Worm (Caenorhabditis elegans): Measurements from ENCODE around the gene C34E11.2.

Gene C34E11.2

DNA sequence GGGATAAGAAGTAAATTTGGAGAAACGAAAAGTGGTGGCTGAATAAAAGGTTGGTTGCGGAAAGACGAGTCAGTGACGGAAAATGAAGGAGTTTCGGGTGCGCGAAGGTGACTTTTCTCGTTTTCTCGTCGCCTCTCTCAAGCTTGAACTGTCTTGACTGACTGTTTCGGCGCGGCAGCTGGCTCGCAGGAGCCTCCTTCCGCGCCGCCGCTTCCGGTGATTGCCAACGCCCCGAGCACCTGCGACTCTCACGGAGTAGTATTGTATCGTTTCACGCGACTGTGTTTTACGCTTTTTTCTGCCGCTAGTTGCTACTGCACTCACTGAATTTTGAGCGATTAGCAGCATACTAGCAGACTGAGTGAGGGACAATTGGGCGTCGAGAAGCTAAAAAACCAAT, at the start of gene C34E11.2:
Gene C34E11.2, minus strand, starts transcription at position 84 of the 400 bp plus-strand sequence.
- no peak for TF ChIP-seq F16B12.6 (tag; optimal IDR thresholded peaks at IDR 0.05)
- no peak for TF ChIP-seq dsc-1 (tag; optimal IDR thresholded peaks at IDR 0.05)
- no peak for TF ChIP-seq nhr-84 (tag; optimal IDR thresholded peaks at IDR 0.05)
- TF ChIP-seq rnt-1 (tag; optimal IDR thresholded peaks at IDR 0.05) = no peak
- no peak for TF ChIP-seq grh-1 (GFP tag; IDR thresholded peaks at IDR 0.05)
- no peak for TF ChIP-seq C16A3.4 (tag; optimal IDR thresholded peaks at IDR 0.05)
- TF ChIP-seq pax-3 (tag; optimal IDR thresholded peaks at IDR 0.05) = no peak
- TF ChIP-seq alr-1 (tag; optimal IDR thresholded peaks at IDR 0.05; ENCODE audit: borderline replicate concordance) = no peak
- TF ChIP-seq lin-15B (tag; optimal IDR thresholded peaks at IDR 0.05) = no peak
- no peak for TF ChIP-seq lin-14 (GFP tag; optimal IDR thresholded peaks at IDR 0.05)
- TF ChIP-seq ets-5 (GFP tag; IDR thresholded peaks at IDR 0.05) = no peak
- TF ChIP-seq nhr-90 (tag; optimal IDR thresholded peaks at IDR 0.05; ENCODE audit: poor library complexity) = no peak
- TF ChIP-seq lin-39 (tag; optimal IDR thresholded peaks at IDR 0.05) = no peak
- no peak for TF ChIP-seq mdl-1 (tag; optimal IDR thresholded peaks at IDR 0.05)
- TF ChIP-seq zag-1 (tag; optimal IDR thresholded peaks at IDR 0.05) = no peak
- no peak for TF ChIP-seq ztf-11 (tag; optimal IDR thresholded peaks at IDR 0.05)

DNA sequence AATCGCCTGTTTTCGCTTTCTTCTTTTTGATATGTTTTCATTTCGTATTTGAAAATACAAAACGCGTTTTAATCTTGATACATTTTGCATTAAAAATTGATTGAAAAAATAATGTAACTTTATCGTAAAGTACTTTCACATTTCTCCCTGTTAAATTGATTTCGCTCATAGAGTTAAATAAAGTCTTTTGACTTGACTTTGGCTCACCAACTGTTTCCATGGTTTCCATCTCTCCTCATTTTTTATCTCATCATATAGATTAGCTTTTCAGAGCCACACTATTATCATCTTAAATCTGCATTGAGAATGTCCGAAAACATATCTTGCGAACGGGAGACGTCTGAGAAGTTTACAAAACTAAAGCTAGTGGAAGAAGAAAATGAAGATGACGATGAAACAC, 48.8 kb upstream of the C34E11.2 start, which contains the start of gene F54F7.10:
Gene F54F7.10, plus strand, starts transcription at position 301 of the 400 bp plus-strand sequence.
- TF ChIP-seq nhr-90 (tag; optimal IDR thresholded peaks at IDR 0.05; ENCODE audit: poor library complexity) = no peak

- TF ChIP-seq ceh-8 (GFP tag; optimal IDR thresholded peaks at IDR 0.05) (no peak), nhr-84 (tag; optimal IDR thresholded peaks at IDR 0.05) (no peak), nhr-237 (tag; optimal IDR thresholded peaks at IDR 0.05) (no peak), fkh-4 (tag; optimal IDR thresholded peaks at IDR 0.05; ENCODE audit: borderline replicate concordance) (no peak), ets-5 (GFP tag; IDR thresholded peaks at IDR 0.05) (no peak), lin-39 (tag; optimal IDR thresholded peaks at IDR 0.05) (no peak)
Measured at ce11 chrX:11857178-11857577, 42.6 kb upstream of the C34E11.2 start, which contains the start of gene mes-1. TSS of gene mes-1 (plus strand) at chrX:11857478.

DNA sequence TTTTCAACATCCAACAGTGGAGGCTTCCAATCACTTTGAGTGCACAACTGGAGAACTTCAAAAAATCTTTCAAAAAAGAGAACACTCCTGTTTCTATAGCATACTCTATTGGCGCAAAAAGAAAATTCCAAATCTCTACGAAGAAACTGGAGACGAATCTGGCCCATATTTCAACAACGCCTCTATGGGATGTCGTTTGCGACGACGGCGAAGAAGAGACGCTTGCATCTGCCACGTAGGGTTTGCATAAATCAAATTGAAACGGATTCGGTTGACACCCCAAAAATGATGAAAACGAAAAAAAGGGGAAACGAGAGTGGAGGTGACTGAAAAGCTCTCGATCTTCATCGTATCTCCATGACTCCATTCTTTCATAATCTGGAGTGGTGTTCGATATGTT, 41.7 kb upstream of the C34E11.2 start:
- TF ChIP-seq nhr-11 (tag; optimal IDR thresholded peaks at IDR 0.05) (no peak), nhr-28 (tag; optimal IDR thresholded peaks at IDR 0.05) (no peak), blmp-1 (tag; optimal IDR thresholded peaks at IDR 0.05) (no peak), unc-98 (GFP tag; IDR thresholded peaks at IDR 0.05) (no peak), egl-27 (tag; optimal IDR thresholded peaks at IDR 0.05) (no peak), xbp-1 (tag; optimal IDR thresholded peaks at IDR 0.05) (no peak), fkh-4 (tag; optimal IDR thresholded peaks at IDR 0.05; ENCODE audit: borderline replicate concordance) (no peak), nhr-19 (GFP tag; conservative IDR thresholded peaks at IDR 0.05) (no peak), unc-130 (tag; optimal IDR thresholded peaks at IDR 0.05) (no peak), tbx-2 (tag; optimal IDR thresholded peaks at IDR 0.05) (no peak), nhr-20 (tag; optimal IDR thresholded peaks at IDR 0.05) (no peak), C34B4.2 (tag; optimal IDR thresholded peaks at IDR 0.05) (no peak), zag-1 (tag; optimal IDR thresholded peaks at IDR 0.05) (no peak), skn-1 (tag; optimal IDR thresholded peaks at IDR 0.05) (no peak), ceh-90 (tag; optimal IDR thresholded peaks at IDR 0.05) (no peak), sox-4 (tag; optimal IDR thresholded peaks at IDR 0.05) (no peak)

ce11 chrX:11854903-11855302, 40.4 kb upstream of the C34E11.2 start, which contains the start of gene F54F7.8:
TSS of gene F54F7.8 (minus strand) at chrX:11855003.
- TF ChIP-seq lsy-2 (tag; optimal IDR thresholded peaks at IDR 0.05) (no peak), elt-3 (tag; optimal IDR thresholded peaks at IDR 0.05) (no peak), unc-62 (GFP tag; optimal IDR thresholded peaks at IDR 0.05) (no peak), ama-1 (optimal IDR thresholded peaks at IDR 0.05) (no peak), xbp-1 (tag; optimal IDR thresholded peaks at IDR 0.05) (no peak), nhr-11 (tag; optimal IDR thresholded peaks at IDR 0.05) (no peak)
